Fruit fly (Drosophila melanogaster) S2 (cell line): ENCODE measurements around the gene CG6749.

Experiments
- CG8478 ChIP-seq: fragments of >200 bp; optimal IDR thresholded peaks from 2 replicates; lab custom pipeline; 2018
- CTCF ChIP-seq, 2 experiments: fragments of >200 bp; optimal IDR thresholded peaks; 2 replicates each; lab custom pipeline; 2018

Gene CG6749

DNA sequence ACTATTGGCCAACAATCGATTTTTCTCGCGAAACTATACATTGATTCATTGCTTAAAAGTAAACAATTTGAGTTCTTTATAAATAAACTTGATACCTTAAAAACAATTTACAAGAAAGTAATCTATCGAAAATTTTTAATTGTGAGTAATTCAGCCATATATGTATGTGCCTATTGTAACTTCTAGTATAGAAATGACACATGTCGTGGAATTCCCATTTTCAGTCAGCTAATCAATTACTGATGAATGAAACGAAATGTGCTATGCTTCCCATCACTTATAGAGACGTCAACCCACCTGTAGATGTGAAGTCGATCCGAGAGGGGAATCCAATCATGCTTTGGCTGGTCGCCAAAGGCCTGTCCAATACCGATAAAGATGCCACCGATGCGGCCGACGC is 22.4 kb downstream of the CG6749 start:
- no peak for TF ChIP-seq CTCF (optimal IDR thresholded peaks at IDR 0.05; lab: Kevin White, UChicago)

DNA sequence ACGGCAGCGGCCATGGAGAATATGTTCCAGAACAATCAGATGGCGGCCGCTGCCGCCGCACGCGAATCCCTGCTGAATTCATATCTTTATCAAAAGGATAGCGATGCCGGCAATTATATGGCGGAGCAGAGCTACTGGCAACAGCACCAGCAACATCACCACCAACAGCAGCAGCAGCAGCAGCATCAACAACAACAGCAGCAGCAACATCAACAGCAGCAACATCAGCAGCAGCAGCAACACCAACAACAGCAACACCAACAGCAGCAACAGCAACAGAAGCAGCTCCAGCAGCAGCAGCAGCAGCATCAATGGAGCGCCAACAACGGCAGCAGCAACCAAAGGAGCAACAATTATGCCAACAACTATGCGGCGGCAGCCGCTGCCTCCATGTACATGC is 24.8 kb downstream of the CG6749 start:
- TF ChIP-seq CTCF (optimal IDR thresholded peaks at IDR 0.05; lab: Kevin White, UChicago) = no peak
- TF ChIP-seq CG8478 (lab: Kevin White, UChicago) = no peak

dm6 chr3L:9705591-9705990 is 28.0 kb downstream of the CG6749 start:
- TF ChIP-seq CG8478 (lab: Kevin White, UChicago) = no peak

dm6 chr3L:9704162-9704748 is 29.4 kb downstream of the CG6749 start, which contains the start of gene CG16711:
Gene CG16711 (plus strand): TSS chr3L:9704331.
- no peak for TF ChIP-seq CTCF (optimal IDR thresholded peaks at IDR 0.05; lab: Kevin White, UChicago)
- no peak for TF ChIP-seq CG8478 (lab: Kevin White, UChicago)

DNA sequence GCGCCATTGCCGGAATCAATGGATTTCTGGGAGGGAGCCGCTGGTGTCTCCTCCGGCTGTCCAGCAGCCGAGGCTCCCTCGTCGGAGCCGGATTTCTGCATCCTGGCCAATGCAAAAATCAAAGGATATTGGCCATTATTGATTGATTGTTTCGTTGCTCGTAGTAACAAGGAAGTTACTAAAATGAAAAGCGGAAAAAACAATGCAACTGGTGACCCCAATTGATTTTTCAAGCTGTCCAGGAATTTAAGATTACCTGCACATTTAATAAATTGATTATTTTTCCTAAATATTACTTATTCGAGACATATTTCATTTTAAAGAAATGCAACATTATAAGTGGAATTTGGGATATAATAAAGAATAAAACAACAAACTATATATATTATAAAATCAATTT is 30.1 kb downstream of the CG6749 start, which contains the start of gene CG6761:
Gene CG6761 (minus strand): TSS at position 101 of the 400 bp plus-strand sequence.
- TF ChIP-seq CG8478 (lab: Kevin White, UChicago) = no peak
- no peak for TF ChIP-seq CTCF (optimal IDR thresholded peaks at IDR 0.05; lab: Kevin White, UChicago)

DNA sequence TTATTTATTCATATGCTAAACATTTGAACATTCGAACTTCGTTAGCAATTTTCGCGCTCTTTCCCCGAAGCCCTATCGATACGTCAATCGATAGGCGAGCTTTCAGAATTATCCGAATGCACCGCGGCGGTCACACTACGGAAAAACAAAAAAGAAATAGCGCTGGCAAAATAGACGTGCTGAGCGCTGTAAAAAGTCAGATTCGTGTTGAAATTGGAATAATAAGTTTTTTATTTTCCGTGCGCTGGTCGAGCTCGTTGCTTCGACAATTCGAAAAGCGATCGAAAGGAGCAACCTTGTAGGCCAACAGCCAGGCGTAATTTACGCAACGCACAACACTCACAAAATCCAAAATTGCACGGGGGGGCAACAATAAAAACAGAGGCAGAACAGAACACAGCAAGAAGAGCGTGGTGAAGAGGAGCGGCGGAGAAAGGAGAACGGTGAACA is 35.4 kb downstream of the CG6749 start, which contains the start of gene Ubc4:
Gene Ubc4 (plus strand): TSS at position 144 of the 450 bp plus-strand sequence.
- TF ChIP-seq CTCF (optimal IDR thresholded peaks at IDR 0.05; lab: Kevin White, UChicago) (no peak), CG8478 (lab: Kevin White, UChicago) (no peak)

DNA sequence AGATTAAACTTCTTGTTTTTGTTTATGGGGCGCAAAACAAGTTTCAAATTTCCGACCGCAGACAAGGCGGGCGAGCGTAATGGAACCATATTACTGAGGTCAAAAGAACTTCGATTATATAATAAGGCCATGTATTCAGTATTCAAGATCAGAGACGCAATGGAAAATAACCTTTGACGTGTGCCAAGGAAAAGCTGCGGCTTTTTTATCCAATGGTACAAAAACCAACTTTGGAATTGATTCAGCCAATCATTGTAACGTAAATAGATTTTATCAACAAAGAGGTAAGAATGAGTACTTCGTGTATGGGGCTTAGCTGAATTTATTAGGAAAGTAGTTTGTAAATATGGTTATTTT is 36.1 kb downstream of the CG6749 start:
- TF ChIP-seq CG8478 (lab: Kevin White, UChicago) = no peak
- TF ChIP-seq CTCF (optimal IDR thresholded peaks at IDR 0.05; lab: Kevin White, UChicago) = no peak

- no peak for TF ChIP-seq CTCF (optimal IDR thresholded peaks at IDR 0.05; lab: Kevin White, UChicago)
- TF ChIP-seq CG8478 (lab: Kevin White, UChicago) = no peak
Observed at dm6 chr3L:9696650-9697526, 36.7 kb downstream of the CG6749 start, which contains the start of gene Prps. Gene Prps (minus strand): TSS chr3L:9696700.

dm6 chr3L:9695647-9696046 is 38.0 kb downstream of the CG6749 start:
- TF ChIP-seq CTCF (optimal IDR thresholded peaks at IDR 0.05; lab: Kevin White, UChicago) = no peak
- no peak for TF ChIP-seq CG8478 (lab: Kevin White, UChicago)

- TF ChIP-seq CTCF (optimal IDR thresholded peaks at IDR 0.05; lab: Kevin White, UChicago) (no peak), CG8478 (lab: Kevin White, UChicago) (no peak)
Observed at dm6 chr3L:9695242-9695641, 38.4 kb downstream of the CG6749 start.

dm6 chr3L:9694867-9695236 is 38.8 kb downstream of the CG6749 start:
- TF ChIP-seq CG8478 (lab: Kevin White, UChicago) = no peak
- TF ChIP-seq CTCF (optimal IDR thresholded peaks at IDR 0.05; lab: Kevin White, UChicago) = no peak

DNA sequence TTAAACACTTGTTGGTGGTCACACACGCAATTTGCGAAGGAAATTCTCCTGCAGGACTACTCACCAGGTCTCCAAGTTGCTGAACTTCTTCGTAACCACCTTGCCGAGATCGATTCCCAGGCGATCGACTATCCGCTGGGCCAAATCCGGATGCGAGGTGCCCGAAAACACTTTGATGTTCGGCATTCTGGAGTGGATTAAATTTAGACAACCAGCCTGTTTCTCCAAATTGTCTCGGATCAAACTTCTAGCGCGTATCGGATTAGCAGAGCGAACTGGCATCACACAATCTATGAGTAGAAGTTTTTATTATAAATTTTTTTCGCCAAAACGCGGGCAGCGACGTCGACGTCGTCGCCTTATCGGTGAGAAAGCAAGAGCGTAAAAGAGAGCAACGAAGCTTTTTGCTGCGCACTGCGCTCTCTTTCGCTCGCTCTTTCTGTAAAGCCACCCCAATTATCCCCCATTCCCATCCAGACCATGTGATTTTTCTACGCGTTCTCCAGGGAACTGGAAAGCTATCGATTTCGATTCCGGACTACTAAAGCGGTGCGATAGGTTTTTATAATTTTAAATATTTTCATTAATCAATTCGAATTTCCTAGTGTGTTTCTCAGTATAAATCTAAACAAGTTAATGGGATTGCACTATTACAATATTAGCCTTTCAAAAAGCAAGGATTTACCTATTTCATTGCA is 39.3 kb downstream of the CG6749 start:
- TF ChIP-seq CTCF (optimal IDR thresholded peaks at IDR 0.05; lab: Kevin White, UChicago) (no peak), CG8478 (lab: Kevin White, UChicago) (no peak)

- TF ChIP-seq CTCF (optimal IDR thresholded peaks at IDR 0.05; lab: Kevin White, UChicago) (no peak), CG8478 (lab: Kevin White, UChicago) (no peak)
Observed at dm6 chr3L:9693552-9694133, 40.0 kb downstream of the CG6749 start.

dm6 chr3L:9692892-9693551 is 40.6 kb downstream of the CG6749 start:
- TF ChIP-seq CTCF (optimal IDR thresholded peaks at IDR 0.05; lab: Kevin White, UChicago) (no peak), CG8478 (lab: Kevin White, UChicago) (no peak)
